Fruit fly (Drosophila melanogaster) whole organism, embryonic: ENCODE measurements around the gene CG12012.
A peak's percentile ranks its signal among the peaks of the same experiment; 100 is the strongest.

Source experiments
- B-H1 ChIP-seq: fragments of 200-800 bp; sonication (Bioruptor generic); IDR thresholded peaks from 3 replicates; pipeline ENCODE4 v1.3.6; 2022; ENCODE audit warnings: missing biosample characterization, missing genetic modification characterization
- BEAF-32 ChIP-seq: fragments of 200-800 bp; sonication (Bioruptor generic); optimal IDR thresholded peaks from 3 replicates; lab custom pipeline; 2017; ENCODE audit warnings: missing biosample characterization, missing genetic modification characterization, mild to moderate bottlenecking, moderate library complexity, missing genetic modification reagents
- CG10959 ChIP-seq: fragments of 200-800 bp; sonication (Bioruptor generic); IDR thresholded peaks from 2 replicates; pipeline ENCODE4 v1.3.6; 2022; ENCODE audit warnings: missing biosample characterization, missing genetic modification characterization
- CG12769 ChIP-seq: fragments of 200-800 bp; sonication (Bioruptor generic); optimal IDR thresholded peaks from 2 replicates; lab custom pipeline; 2019; ENCODE audit warnings: missing biosample characterization, mild to moderate bottlenecking, missing genetic modification characterization, moderate library complexity
- CG15011 ChIP-seq: fragments of 200-800 bp; sonication (Bioruptor generic); optimal IDR thresholded peaks from 3 replicates; lab custom pipeline; 2018; ENCODE audit warnings: missing biosample characterization, mild to moderate bottlenecking, missing genetic modification characterization
- CG15514 ChIP-seq: fragments of 200-800 bp; sonication (Bioruptor generic); optimal IDR thresholded peaks from 3 replicates; lab custom pipeline; 2017; ENCODE audit warnings: missing biosample characterization, missing genetic modification characterization, mild to moderate bottlenecking, moderate library complexity, missing genetic modification reagents
- CG15601 ChIP-seq: fragments of 200-800 bp; sonication (Bioruptor generic); optimal IDR thresholded peaks from 3 replicates; lab custom pipeline; 2019; ENCODE audit warnings: missing biosample characterization, mild to moderate bottlenecking, missing genetic modification characterization, moderate library complexity
- CG16815 ChIP-seq: fragments of 200-800 bp; sonication (Bioruptor generic); optimal IDR thresholded peaks from 3 replicates; lab custom pipeline; 2017; ENCODE audit warnings: missing biosample characterization, mild to moderate bottlenecking, missing genetic modification characterization
- CG17829 ChIP-seq: fragments of 200-800 bp; optimal IDR thresholded peaks from 2 replicates; lab custom pipeline; 2019; ENCODE audit warnings: missing biosample characterization, mild to moderate bottlenecking, missing genetic modification characterization, moderate library complexity
- CG17912 ChIP-seq: fragments of 200-800 bp; sonication (Bioruptor generic); optimal IDR thresholded peaks from 2 replicates; lab custom pipeline; 2018; ENCODE audit warnings: missing biosample characterization, mild to moderate bottlenecking, missing genetic modification characterization
- CG1792 ChIP-seq: fragments of 200-800 bp; sonication (Bioruptor generic); optimal IDR thresholded peaks from 2 replicates; lab custom pipeline; 2016; ENCODE audit warnings: missing biosample characterization, missing genetic modification characterization
- CG18476 ChIP-seq: fragments of 200-800 bp; sonication (Bioruptor generic); optimal IDR thresholded peaks from 2 replicates; lab custom pipeline; 2016; ENCODE audit warnings: missing biosample characterization, mild to moderate bottlenecking, missing genetic modification characterization
- CG18619 ChIP-seq: fragments of 200-800 bp; sonication (Bioruptor generic); optimal IDR thresholded peaks from 3 replicates; lab custom pipeline; 2017; ENCODE audit warnings: missing biosample characterization, mild to moderate bottlenecking, missing genetic modification characterization
- CG30431 ChIP-seq: fragments of 200-800 bp; sonication (Bioruptor generic); optimal IDR thresholded peaks from 2 replicates; lab custom pipeline; 2017; ENCODE audit warnings: missing biosample characterization, missing genetic modification characterization
- CG3065 ChIP-seq: fragments of 200-800 bp; sonication (Bioruptor generic); optimal IDR thresholded peaks from 2 replicates; lab custom pipeline; 2016; ENCODE audit warnings: missing biosample characterization, missing genetic modification characterization
- CG6689 ChIP-seq: fragments of 200-800 bp; sonication (Bioruptor generic); IDR thresholded peaks from 2 replicates; pipeline ENCODE4 v1.3.6; 2022; ENCODE audit warnings: missing biosample characterization, missing genetic modification characterization
- CG7745 ChIP-seq: fragments of 200-800 bp; sonication (Bioruptor generic); optimal IDR thresholded peaks from 2 replicates; lab custom pipeline; 2018; ENCODE audit warnings: missing biosample characterization, mild to moderate bottlenecking, missing genetic modification characterization, moderate library complexity
- CG8924 ChIP-seq: fragments of 200-800 bp; optimal IDR thresholded peaks from 3 replicates; lab custom pipeline; 2019; ENCODE audit warnings: missing biosample characterization, mild to moderate bottlenecking, missing genetic modification characterization, moderate library complexity
- CG8944 ChIP-seq: fragments of 200-800 bp; sonication (Bioruptor generic); optimal IDR thresholded peaks from 3 replicates; lab custom pipeline; 2016; ENCODE audit warnings: missing biosample characterization, missing genetic modification characterization
- Doc3 ChIP-seq: fragments of 200-800 bp; sonication (Bioruptor generic); IDR thresholded peaks from 3 replicates; pipeline ENCODE4 v1.3.6; 2022; ENCODE audit warnings: missing biosample characterization, missing genetic modification characterization; ENCODE audit not compliant: partially characterized antibody
- E2f2 ChIP-seq: fragments of 200-800 bp; sonication (Bioruptor generic); IDR thresholded peaks from 2 replicates; pipeline ENCODE4 v1.3.6; 2022; ENCODE audit warnings: missing biosample characterization, missing genetic modification characterization
- ERR ChIP-seq: fragments of 200-800 bp; sonication (Bioruptor generic); optimal IDR thresholded peaks from 2 replicates; lab custom pipeline; 2016; ENCODE audit warnings: missing biosample characterization, missing genetic modification characterization
- Ets97D ChIP-seq: fragments of 200-800 bp; sonication (Bioruptor generic); optimal IDR thresholded peaks from 3 replicates; lab custom pipeline; 2016; ENCODE audit warnings: missing biosample characterization, missing genetic modification characterization
- H2.0 ChIP-seq: fragments of 200-800 bp; sonication (Bioruptor generic); IDR thresholded peaks from 2 replicates; pipeline ENCODE4 v1.3.6; 2022; ENCODE audit warnings: missing biosample characterization, missing genetic modification characterization
- Lhr ChIP-seq: fragments of 200-800 bp; sonication (Bioruptor generic); optimal IDR thresholded peaks from 3 replicates; lab custom pipeline; 2017; ENCODE audit warnings: mild to moderate bottlenecking, missing biosample characterization, missing genetic modification reagents, missing genetic modification characterization
- Max ChIP-seq: fragments of 200-800 bp; sonication (Bioruptor generic); optimal IDR thresholded peaks from 2 replicates; lab custom pipeline; 2016; ENCODE audit warnings: missing biosample characterization, mild to moderate bottlenecking, missing genetic modification characterization
- Myb ChIP-seq: fragments of 200-800 bp; sonication (Bioruptor generic); optimal IDR thresholded peaks from 2 replicates; lab custom pipeline; 2016; ENCODE audit warnings: missing biosample characterization, missing genetic modification characterization
- NC2β ChIP-seq: fragments of 200-800 bp; sonication (Bioruptor generic); optimal IDR thresholded peaks from 2 replicates; lab custom pipeline; 2016; ENCODE audit warnings: missing biosample characterization, missing genetic modification characterization
- Neu2 ChIP-seq: fragments of 200-800 bp; sonication (Bioruptor generic); optimal IDR thresholded peaks from 3 replicates; lab custom pipeline; 2016; ENCODE audit warnings: missing biosample characterization, missing genetic modification characterization, borderline replicate concordance
- Opbp ChIP-seq: fragments of 200-800 bp; sonication (Bioruptor generic); IDR thresholded peaks from 3 replicates; pipeline ENCODE4 v1.3.6; 2022; ENCODE audit warnings: missing biosample characterization, missing genetic modification characterization; ENCODE audit not compliant: partially characterized antibody
- Rfx ChIP-seq: fragments of 200-800 bp; sonication (Bioruptor generic); IDR thresholded peaks from 2 replicates; pipeline ENCODE4 v1.3.6; 2022; ENCODE audit warnings: missing biosample characterization, missing genetic modification characterization
- abd-A ChIP-seq: fragments of 200-800 bp; sonication (Bioruptor generic); optimal IDR thresholded peaks from 3 replicates; lab custom pipeline; 2019; ENCODE audit warnings: missing biosample characterization, mild to moderate bottlenecking, missing genetic modification characterization, moderate library complexity
- aop ChIP-seq: fragments of 200-800 bp; sonication (Bioruptor generic); IDR thresholded peaks from 2 replicates; pipeline ENCODE4 v1.3.6; 2022; ENCODE audit warnings: missing biosample characterization, missing genetic modification characterization
- ara ChIP-seq: fragments of 200-800 bp; sonication (Bioruptor generic); IDR thresholded peaks from 2 replicates; pipeline ENCODE4 v1.3.6; 2022; ENCODE audit warnings: missing biosample characterization, missing genetic modification characterization
- az2 ChIP-seq: fragments of 200-800 bp; sonication (Bioruptor generic); optimal IDR thresholded peaks from 3 replicates; lab custom pipeline; 2016; ENCODE audit warnings: missing biosample characterization, missing genetic modification characterization
- bab2 ChIP-seq: fragments of 200-800 bp; sonication (Bioruptor generic); optimal IDR thresholded peaks from 2 replicates; lab custom pipeline; 2016; ENCODE audit warnings: missing biosample characterization, missing genetic modification characterization
- bbx ChIP-seq: fragments of 200-800 bp; sonication (Bioruptor generic); IDR thresholded peaks from 2 replicates; pipeline ENCODE4 v1.3.6; 2022; ENCODE audit warnings: missing biosample characterization, missing genetic modification characterization; ENCODE audit not compliant: partially characterized antibody
- br ChIP-seq: fragments of >200 bp; optimal IDR thresholded peaks from 2 replicates; lab custom pipeline; 2017
- cas ChIP-seq: fragments of 200-800 bp; sonication (Bioruptor generic); IDR thresholded peaks from 2 replicates; pipeline ENCODE4 v1.3.6; 2022; ENCODE audit warnings: missing biosample characterization, missing genetic modification characterization
- chm ChIP-seq: fragments of 200-800 bp; sonication (Bioruptor generic); IDR thresholded peaks from 2 replicates; pipeline ENCODE4 v1.3.6; 2022; ENCODE audit warnings: missing biosample characterization, missing genetic modification characterization
- crol ChIP-seq: fragments of 200-800 bp; sonication (Bioruptor generic); IDR thresholded peaks from 2 replicates; pipeline ENCODE4 v1.3.6; 2022; ENCODE audit warnings: missing biosample characterization, missing genetic modification characterization
- dati ChIP-seq: fragments of 200-800 bp; sonication (Bioruptor generic); IDR thresholded peaks from 2 replicates; pipeline ENCODE4 v1.3.6; 2022; ENCODE audit warnings: missing biosample characterization, missing genetic modification characterization
- gcm ChIP-seq: fragments of 200-800 bp; sonication (Bioruptor generic); optimal IDR thresholded peaks from 2 replicates; lab custom pipeline; 2019; ENCODE audit warnings: missing biosample characterization, mild to moderate bottlenecking, missing genetic modification characterization, moderate library complexity
- gt ChIP-seq: fragments of 200-800 bp; sonication (Bioruptor generic); IDR thresholded peaks from 2 replicates; pipeline ENCODE4 v1.3.6; 2022; ENCODE audit warnings: missing biosample characterization, missing genetic modification characterization
- nau ChIP-seq: fragments of 200-800 bp; sonication (Bioruptor generic); optimal IDR thresholded peaks from 3 replicates; lab custom pipeline; 2017; ENCODE audit warnings: missing biosample characterization, mild to moderate bottlenecking, missing genetic modification characterization, missing genetic modification reagents
- nom ChIP-seq: fragments of 200-800 bp; sonication (Bioruptor generic); optimal IDR thresholded peaks from 2 replicates; lab custom pipeline; 2017; ENCODE audit warnings: missing biosample characterization, missing genetic modification characterization, mild to moderate bottlenecking, moderate library complexity, missing genetic modification reagents
- odd ChIP-seq: fragments of 200-800 bp; sonication (Bioruptor generic); optimal IDR thresholded peaks from 2 replicates; lab custom pipeline; 2017; ENCODE audit warnings: missing biosample characterization, mild to moderate bottlenecking, missing genetic modification characterization
- run ChIP-seq: fragments of 200-800 bp; sonication (Bioruptor generic); optimal IDR thresholded peaks from 3 replicates; lab custom pipeline; 2018; ENCODE audit warnings: missing biosample characterization, mild to moderate bottlenecking, missing genetic modification characterization
- zf30C ChIP-seq: fragments of 200-800 bp; sonication (Bioruptor generic); optimal IDR thresholded peaks from 3 replicates; lab custom pipeline; 2018; ENCODE audit warnings: missing biosample characterization, mild to moderate bottlenecking, missing genetic modification characterization

Gene CG12012

dm6 chr3L:3408231-3408630 lies 31.7 kb downstream of the CG12012 start:
- TF ChIP-seq br (lab: Kevin White, UChicago), result no peak
- TF ChIP-seq gcm, result no peak
- TF ChIP-seq gt (GFP tag; lab: Robert Waterston, UW), result no peak
- TF ChIP-seq Rfx (GFP tag; lab: Robert Waterston, UW), result no peak
- no peak for TF ChIP-seq CG17829
- no peak for TF ChIP-seq az2 (GFP tag; lab: Kevin White, UChicago)
- TF ChIP-seq E2f2 (GFP tag; lab: Robert Waterston, UW), result no peak
- no peak for TF ChIP-seq Max (GFP tag; lab: Kevin White, UChicago)
- no peak for TF ChIP-seq CG1792 (GFP tag; lab: Kevin White, UChicago)
- no peak for TF ChIP-seq CG8924 (tag; lab: Kevin White, UChicago)
- TF ChIP-seq CG17912 (GFP tag; lab: Kevin White, UChicago), result no peak
- TF ChIP-seq CG15601 (tag; lab: Kevin White, UChicago), result no peak
- TF ChIP-seq ERR, result no peak

dm6 chr3L:3408796-3409625 lies 32.5 kb downstream of the CG12012 start:
- TF ChIP-seq Neu2, result no peak
- peak; percentile 93 for TF ChIP-seq CG15514 (GFP tag; lab: Kevin White, UChicago)
- 0 out of 2 replicates have a peak, but pooled peaks have one; percentile 27 for TF ChIP-seq bbx (GFP tag; lab: Robert Waterston, UW)
- TF ChIP-seq CG15011, result no peak
- TF ChIP-seq CG3065 (GFP tag; lab: Kevin White, UChicago), result no peak
- no peak for TF ChIP-seq NC2β
- no peak for TF ChIP-seq nom (GFP tag; lab: Kevin White, UChicago)
- TF ChIP-seq CG12769 (tag; lab: Kevin White, UChicago), result peak; percentile 26
- no peak for TF ChIP-seq Doc3 (GFP tag; lab: Robert Waterston, UW)
- no peak for TF ChIP-seq CG10959
- TF ChIP-seq Ets97D (GFP tag; lab: Kevin White, UChicago), result no peak
- 0 out of 2 replicates have a peak, but pooled peaks have one; percentile 31 for TF ChIP-seq chm (GFP tag; lab: Robert Waterston, UW)
- 0 out of 2 replicates have a peak, but pooled peaks have one; percentile 31 for TF ChIP-seq aop (GFP tag; lab: Robert Waterston, UW)
- TF ChIP-seq ara, result no peak
- no peak for TF ChIP-seq B-H1 (GFP tag; lab: Robert Waterston, UW)
- TF ChIP-seq zf30C (GFP tag; lab: Kevin White, UChicago), result peak; percentile 15
- no peak for TF ChIP-seq nau (GFP tag; lab: Kevin White, UChicago)
- no peak for TF ChIP-seq Myb (GFP tag; lab: Kevin White, UChicago)
- peak; percentile 85 for TF ChIP-seq crol (GFP tag; lab: Robert Waterston, UW)
- no peak for TF ChIP-seq Opbp (GFP tag; lab: Robert Waterston, UW)
- TF ChIP-seq abd-A, result peak; percentile 59
- TF ChIP-seq run (tag; lab: Kevin White, UChicago), result no peak
- TF ChIP-seq bab2, result no peak
- peak; percentile 5 for TF ChIP-seq CG7745 (tag; lab: Kevin White, UChicago)
- TF ChIP-seq odd, result peak; percentile 22
- TF ChIP-seq CG6689 (GFP tag; lab: Robert Waterston, UW), result no peak
- TF ChIP-seq CG30431 (GFP tag; lab: Kevin White, UChicago), result no peak
- TF ChIP-seq CG18619 (GFP tag; lab: Kevin White, UChicago), result no peak
- no peak for TF ChIP-seq Lhr (GFP tag; lab: Kevin White, UChicago)
- TF ChIP-seq CG8944, result no peak
- no peak for TF ChIP-seq cas (GFP tag; lab: Robert Waterston, UW)
- no peak for TF ChIP-seq CG18476 (GFP tag; lab: Kevin White, UChicago)
- no peak for TF ChIP-seq CG16815 (GFP tag; lab: Kevin White, UChicago)
- no peak for TF ChIP-seq H2.0 (GFP tag; lab: Robert Waterston, UW)
- no peak for TF ChIP-seq dati (GFP tag; lab: Robert Waterston, UW)
- no peak for TF ChIP-seq BEAF-32 (GFP tag; lab: Kevin White, UChicago)
